Worm (Caenorhabditis elegans) whole organism, L1 larva: ENCODE data around the gene D2096.13.

Experiments used
- C04F5.9 ChIP-seq: sonication (generic microtip); optimal IDR thresholded peaks from 2 replicates; lab custom pipeline; 2016; ENCODE audit warnings: missing genetic modification characterization, missing compliant biosample characterization
- C16A3.4 ChIP-seq: fragments of 150-350 bp; optimal IDR thresholded peaks from 2 replicates; lab custom pipeline; 2014; ENCODE audit warnings: missing biosample characterization, missing genetic modification characterization
- C34B4.2 ChIP-seq: sonication (generic microtip); optimal IDR thresholded peaks from 2 replicates; lab custom pipeline; 2017; ENCODE audit warnings: mild to moderate bottlenecking, missing genetic modification characterization, missing compliant biosample characterization
- F16B12.6 ChIP-seq: fragments of 150-350 bp; optimal IDR thresholded peaks from 2 replicates; lab custom pipeline; 2014; ENCODE audit warnings: missing biosample characterization, missing genetic modification characterization
- Y116A8C.19 ChIP-seq: sonication (generic microtip); optimal IDR thresholded peaks from 2 replicates; lab custom pipeline; 2016; ENCODE audit warnings: missing compliant biosample characterization, missing genetic modification characterization, borderline replicate concordance
- aha-1 ChIP-seq: fragments of 150-350 bp; optimal IDR thresholded peaks from 2 replicates; lab custom pipeline; 2014; ENCODE audit warnings: missing biosample characterization, missing genetic modification characterization
- aly-2 ChIP-seq: fragments of 150-350 bp; optimal IDR thresholded peaks from 2 replicates; lab custom pipeline; 2014; ENCODE audit warnings: missing biosample characterization, missing genetic modification characterization
- ama-1 ChIP-seq: fragments of 150-350 bp; optimal IDR thresholded peaks from 2 replicates; lab custom pipeline; 2014
- ceh-63 ChIP-seq: fragments of 200-800 bp; sonication (Bioruptor generic); optimal IDR thresholded peaks from 2 replicates; lab custom pipeline; 2018; ENCODE audit warnings: mild to moderate bottlenecking, missing genetic modification characterization, missing compliant biosample characterization
- ceh-8 ChIP-seq: fragments of 200-800 bp; sonication (Bioruptor generic); optimal IDR thresholded peaks from 2 replicates; lab custom pipeline; 2018; ENCODE audit warnings: mild to moderate bottlenecking, missing genetic modification characterization, moderate library complexity, missing compliant biosample characterization
- ceh-82 ChIP-seq, 3 experiments: fragments of 150-350 bp in 1 of 3; sonication (generic microtip) in 2 of 3; optimal IDR thresholded peaks; 2 replicates each; lab custom pipeline; 2014 to 2017; ENCODE audit warnings: missing biosample characterization in 3 of 3, missing genetic modification characterization in 3 of 3
- ceh-88 ChIP-seq: fragments of 200-800 bp; sonication (Bioruptor generic); IDR thresholded peaks from 2 replicates; pipeline ENCODE4 v1.3.6; 2022; ENCODE audit warnings: missing genetic modification characterization, missing compliant biosample characterization
- ceh-90 ChIP-seq: sonication (generic microtip); optimal IDR thresholded peaks from 2 replicates; lab custom pipeline; 2016; ENCODE audit warnings: missing genetic modification characterization, missing compliant biosample characterization
- ces-1 ChIP-seq: fragments of 150-350 bp; optimal IDR thresholded peaks from 2 replicates; lab custom pipeline; 2014; ENCODE audit warnings: missing biosample characterization, missing genetic modification reagents, missing genetic modification characterization
- dpl-1 ChIP-seq, 3 experiments: fragments of 150-350 bp in 2 of 3; sonication (generic microtip) in 1 of 3; optimal IDR thresholded peaks; 2 replicates each; lab custom pipeline; 2014 to 2017; ENCODE audit warnings: missing biosample characterization in 3 of 3, missing genetic modification characterization in 3 of 3, missing genetic modification reagents in 3 of 3
- efl-1 ChIP-seq, 4 experiments: fragments of 150-350 bp; optimal IDR thresholded peaks in 3 of 4; peaks in 1 of 4; 1 replicate in 1 of 4; 2 replicates in 3 of 4; lab custom pipeline; 2014; ENCODE audit warnings: missing biosample characterization in 2 of 4, missing genetic modification characterization in 2 of 4, missing genetic modification reagents in 2 of 4
- efl-3 ChIP-seq: fragments of 200-800 bp; sonication (Bioruptor generic); optimal IDR thresholded peaks from 2 replicates; lab custom pipeline; 2018; ENCODE audit warnings: mild to moderate bottlenecking, missing genetic modification characterization, missing compliant biosample characterization
- egl-13 ChIP-seq: sonication (generic microtip); optimal IDR thresholded peaks from 2 replicates; lab custom pipeline; 2016; ENCODE audit warnings: missing genotype, missing genetic modification reagents, missing genetic modification characterization, missing compliant biosample characterization
- elt-2 ChIP-seq: sonication (generic microtip); optimal IDR thresholded peaks from 2 replicates; lab custom pipeline; 2016; ENCODE audit warnings: missing genetic modification characterization, mild to moderate bottlenecking, inconsistent platforms, missing compliant biosample characterization, missing genetic modification reagents
- fkh-8 ChIP-seq: sonication (generic microtip); optimal IDR thresholded peaks from 2 replicates; lab custom pipeline; 2016; ENCODE audit warnings: mild to moderate bottlenecking, missing genetic modification characterization, missing compliant biosample characterization
- grh-1 ChIP-seq: fragments of 200-800 bp; sonication (Bioruptor generic); IDR thresholded peaks from 2 replicates; pipeline ENCODE4 v1.3.6; 2022; ENCODE audit warnings: missing genetic modification reagents, missing genetic modification characterization, missing compliant biosample characterization
- hlh-4 ChIP-seq: sonication (generic microtip); optimal IDR thresholded peaks from 2 replicates; lab custom pipeline; 2016; ENCODE audit warnings: mild to moderate bottlenecking, missing genetic modification characterization, missing compliant biosample characterization
- hpl-2 ChIP-seq: fragments of 150-350 bp; optimal IDR thresholded peaks from 2 replicates; lab custom pipeline; 2014; ENCODE audit warnings: missing biosample characterization, missing genetic modification reagents, missing genetic modification characterization
- irx-1 ChIP-seq: sonication (generic microtip); optimal IDR thresholded peaks from 2 replicates; lab custom pipeline; 2016; ENCODE audit warnings: missing genetic modification characterization, missing compliant biosample characterization
- lin-14 ChIP-seq: fragments of 200-800 bp; sonication (Bioruptor generic); optimal IDR thresholded peaks from 2 replicates; lab custom pipeline; 2018; ENCODE audit warnings: mild to moderate bottlenecking, missing genetic modification characterization, moderate library complexity, missing compliant biosample characterization
- lin-35 ChIP-seq, 2 experiments: fragments of 150-350 bp; optimal IDR thresholded peaks; 2 replicates each; lab custom pipeline; 2014; ENCODE audit warnings: missing biosample characterization in 2 of 2, missing genetic modification characterization in 2 of 2, missing genetic modification reagents in 2 of 2
- lir-3 ChIP-seq: sonication (generic microtip); optimal IDR thresholded peaks from 2 replicates; lab custom pipeline; 2016; ENCODE audit warnings: mild to moderate bottlenecking, missing genetic modification characterization, moderate library complexity, missing compliant biosample characterization; ENCODE audit not compliant: poor library complexity
- mab-9 ChIP-seq: fragments of 200-800 bp; sonication (Bioruptor generic); IDR thresholded peaks from 2 replicates; pipeline ENCODE4 v1.3.6; 2022; ENCODE audit warnings: missing genetic modification reagents, missing genetic modification characterization, missing compliant biosample characterization
- mdl-1 ChIP-seq, 2 experiments: fragments of 150-350 bp; optimal IDR thresholded peaks; 2 replicates each; lab custom pipeline; 2014 to 2017; ENCODE audit warnings: missing biosample characterization in 2 of 2, missing genetic modification characterization in 2 of 2, inconsistent platforms in 1 of 2
- mep-1 ChIP-seq: fragments of 150-350 bp; optimal IDR thresholded peaks from 2 replicates; lab custom pipeline; 2014; ENCODE audit warnings: missing biosample characterization, missing genetic modification characterization
- nhr-11 ChIP-seq: fragments of 150-350 bp; optimal IDR thresholded peaks from 2 replicates; lab custom pipeline; 2014; ENCODE audit warnings: missing biosample characterization, missing genetic modification characterization
- nhr-28 ChIP-seq: fragments of 150-350 bp; optimal IDR thresholded peaks from 2 replicates; lab custom pipeline; 2014; ENCODE audit warnings: missing biosample characterization, missing genetic modification characterization
- nhr-47 ChIP-seq: sonication (generic microtip); optimal IDR thresholded peaks from 2 replicates; lab custom pipeline; 2016; ENCODE audit warnings: mild to moderate bottlenecking, missing genetic modification characterization, moderate library complexity, missing compliant biosample characterization
- nhr-71 ChIP-seq: sonication (generic microtip); optimal IDR thresholded peaks from 2 replicates; lab custom pipeline; 2016; ENCODE audit warnings: mild to moderate bottlenecking, missing genetic modification characterization, moderate library complexity, missing compliant biosample characterization
- nhr-77 ChIP-seq: fragments of 150-350 bp; optimal IDR thresholded peaks from 2 replicates; lab custom pipeline; 2014; ENCODE audit warnings: missing biosample characterization, missing genetic modification characterization
- nhr-84 ChIP-seq: sonication (generic microtip); optimal IDR thresholded peaks from 2 replicates; lab custom pipeline; 2017; ENCODE audit warnings: missing biosample characterization, missing genetic modification characterization
- nhr-85 ChIP-seq: sonication (generic microtip); peaks from one replicate; lab custom pipeline; 2016; ENCODE audit warnings: missing genetic modification characterization, inconsistent platforms, missing compliant biosample characterization
- nhr-90 ChIP-seq: sonication (generic microtip); optimal IDR thresholded peaks from 2 replicates; lab custom pipeline; 2016; ENCODE audit warnings: mild to moderate bottlenecking, missing genetic modification characterization, missing compliant biosample characterization; ENCODE audit not compliant: poor library complexity
- pax-3 ChIP-seq: fragments of 200-800 bp; sonication (Bioruptor generic); optimal IDR thresholded peaks from 2 replicates; lab custom pipeline; 2018; ENCODE audit warnings: mild to moderate bottlenecking, missing genetic modification characterization, moderate library complexity, missing compliant biosample characterization
- pqm-1 ChIP-seq: sonication (generic microtip); optimal IDR thresholded peaks from 3 replicates; lab custom pipeline; 2017; ENCODE audit warnings: missing biosample characterization, missing genetic modification characterization
- skn-1 ChIP-seq: fragments of 150-350 bp; optimal IDR thresholded peaks from 2 replicates; lab custom pipeline; 2014; ENCODE audit warnings: missing biosample characterization, missing genetic modification characterization
- snu-23 ChIP-seq: sonication (generic microtip); optimal IDR thresholded peaks from 2 replicates; lab custom pipeline; 2016; ENCODE audit warnings: missing genetic modification characterization, missing compliant biosample characterization
- sox-4 ChIP-seq: sonication (generic microtip); optimal IDR thresholded peaks from 2 replicates; lab custom pipeline; 2016; ENCODE audit warnings: missing genetic modification characterization, missing compliant biosample characterization
- swsn-7 ChIP-seq: sonication (generic microtip); optimal IDR thresholded peaks from 2 replicates; lab custom pipeline; 2016; ENCODE audit warnings: missing genetic modification characterization, missing compliant biosample characterization
- tbx-2 ChIP-seq: sonication (generic microtip); optimal IDR thresholded peaks from 2 replicates; lab custom pipeline; 2016; ENCODE audit warnings: missing genetic modification characterization, missing compliant biosample characterization
- tlp-1 ChIP-seq: fragments of 150-350 bp; optimal IDR thresholded peaks from 2 replicates; lab custom pipeline; 2014; ENCODE audit warnings: missing biosample characterization, missing genetic modification characterization
- unc-30 ChIP-seq: sonication (generic microtip); optimal IDR thresholded peaks from 2 replicates; lab custom pipeline; 2017; ENCODE audit warnings: missing biosample characterization, missing genetic modification characterization
- unc-86 ChIP-seq: sonication (generic microtip); optimal IDR thresholded peaks from 2 replicates; lab custom pipeline; 2016; ENCODE audit warnings: missing genetic modification characterization, missing compliant biosample characterization
- xbp-1 ChIP-seq: sonication (generic microtip); optimal IDR thresholded peaks from 2 replicates; lab custom pipeline; 2016; ENCODE audit warnings: missing genetic modification characterization, missing compliant biosample characterization
- ztf-4 ChIP-seq: fragments of 150-350 bp; optimal IDR thresholded peaks from 2 replicates; lab custom pipeline; 2014; ENCODE audit warnings: missing biosample characterization, missing genetic modification characterization

Gene D2096.13

ce11 chrIV:8375381-8375780 lies 17.0 kb upstream of the D2096.13 start (continued):
- peak; percentile 63 for TF ChIP-seq ceh-88 (GFP tag; lab: Robert Waterston, UW)
- peak; percentile 59 to 67 (median 65) for TF ChIP-seq dpl-1 (GFP tag; optimal IDR thresholded peaks at IDR 0.05; lab: Kevin White, UChicago)
- TF ChIP-seq ceh-63 (GFP tag; lab: Kevin White, UChicago), result peak; percentile 37
- no peak for TF ChIP-seq aha-1 (tag; lab: Kevin White, UChicago)
- no peak for TF ChIP-seq nhr-11 (tag; lab: Kevin White, UChicago)
- TF ChIP-seq nhr-28 (tag; lab: Kevin White, UChicago), result no peak
- peak; percentile 59 for TF ChIP-seq fkh-8
- TF ChIP-seq lin-35 (GFP tag; optimal IDR thresholded peaks at IDR 0.05; lab: Kevin White, UChicago), result peak; percentile 78 to 88
- TF ChIP-seq nhr-47, result peak; percentile 85
- TF ChIP-seq hlh-4 (tag; lab: Kevin White, UChicago), result no peak
- TF ChIP-seq egl-13 (tag; lab: Kevin White, UChicago), result peak; percentile 55
- peak; percentile 50 for TF ChIP-seq elt-2 (tag; lab: Kevin White, UChicago)
- no peak for TF ChIP-seq nhr-84 (tag; lab: Kevin White, UChicago)
- TF ChIP-seq mdl-1 (tag; optimal IDR thresholded peaks at IDR 0.05; lab: Kevin White, UChicago), result peak in 1 of 2 experiments; percentile 82
- TF ChIP-seq ces-1 (GFP tag; lab: Kevin White, UChicago), result no peak
- peak; percentile 91 for TF ChIP-seq nhr-71 (tag; lab: Kevin White, UChicago)
- no peak for TF ChIP-seq ceh-8
- TF ChIP-seq hpl-2 (GFP tag; lab: Kevin White, UChicago), result peak; percentile 76
- TF ChIP-seq ztf-4 (tag; lab: Kevin White, UChicago), result peak; percentile 53
- TF ChIP-seq efl-1 (optimal IDR thresholded peaks at IDR 0.05; lab: Kevin White, UChicago), result peak; percentile 63 to 75
- TF ChIP-seq efl-1 (GFP tag; optimal IDR thresholded peaks at IDR 0.05 in 1 of 2; lab: Kevin White, UChicago), result peak; percentile 56 to 93
- no peak for TF ChIP-seq unc-30 (tag; lab: Kevin White, UChicago)
- TF ChIP-seq ceh-90, result no peak
- peak; percentile 88 for TF ChIP-seq swsn-7 (tag; lab: Kevin White, UChicago)
- peak; percentile 48 to 88 (median 67) for TF ChIP-seq ceh-82 (tag; optimal IDR thresholded peaks at IDR 0.05; lab: Kevin White, UChicago)
- peak; percentile 76 for TF ChIP-seq irx-1 (tag; lab: Kevin White, UChicago)
- TF ChIP-seq C34B4.2 (tag; lab: Kevin White, UChicago), result no peak
- peak; percentile 20 for TF ChIP-seq F16B12.6 (tag; lab: Kevin White, UChicago)
- 0 out of 2 replicates have a peak, but pooled peaks have one; percentile 11 for TF ChIP-seq grh-1 (GFP tag; lab: Robert Waterston, UW)
- TF ChIP-seq C04F5.9, result peak; percentile 6
- TF ChIP-seq lin-14 (GFP tag; lab: Kevin White, UChicago), result peak; percentile 83
- no peak for TF ChIP-seq efl-3
- peak; percentile 87 for TF ChIP-seq nhr-90 (tag; lab: Kevin White, UChicago)
- TF ChIP-seq unc-86 (tag; lab: Kevin White, UChicago), result peak; percentile 25
- TF ChIP-seq xbp-1 (tag; lab: Kevin White, UChicago), result peak; percentile 85
- peak; percentile 50 for TF ChIP-seq sox-4
- peak; percentile 81 for TF ChIP-seq nhr-85 (tag; lab: Kevin White, UChicago)
- TF ChIP-seq snu-23 (GFP tag; lab: Kevin White, UChicago), result peak; percentile 95
- TF ChIP-seq mab-9 (GFP tag; lab: Robert Waterston, UW), result peak; percentile 73
- TF ChIP-seq tbx-2 (tag; lab: Kevin White, UChicago), result peak; percentile 76
- TF ChIP-seq skn-1 (tag; lab: Kevin White, UChicago), result peak; percentile 67
- peak; percentile 88 for TF ChIP-seq ama-1 (lab: Kevin White, UChicago)
- peak; percentile 83 for TF ChIP-seq nhr-77 (tag; lab: Kevin White, UChicago)
- no peak for TF ChIP-seq pqm-1 (tag; lab: Kevin White, UChicago)
- TF ChIP-seq Y116A8C.19 (tag; lab: Kevin White, UChicago), result no peak
- peak; percentile 61 for TF ChIP-seq lir-3
- peak; percentile 87 for TF ChIP-seq C16A3.4 (tag; lab: Kevin White, UChicago)
- peak; percentile 94 for TF ChIP-seq mep-1
- TF ChIP-seq pax-3, result peak; percentile 49
- no peak for TF ChIP-seq tlp-1 (tag; lab: Kevin White, UChicago)
- TF ChIP-seq aly-2 (tag; lab: Kevin White, UChicago), result peak; percentile 79
- TF ChIP-seq, all 84 proteins: peak for 55
